Fruit fly (Drosophila melanogaster): ENCODE results near the gene CG14137.

The CG14137 gene

dm6 chr3L:11554338-11554737 lies 45.5 kb downstream of the CG14137 start (continued):
- TF ChIP-seq CG3281 (GFP tag; optimal IDR thresholded peaks at IDR 0.05): peak; percentile 50
- no peak for TF ChIP-seq CG42726 (GFP tag; IDR thresholded peaks at IDR 0.05; ENCODE audit: partially characterized antibody)
- TF ChIP-seq CG10565 (GFP tag; optimal IDR thresholded peaks at IDR 0.05): peak; percentile 64
- TF ChIP-seq CG31365 (tag; optimal IDR thresholded peaks at IDR 0.05): peak; percentile 4
- TF ChIP-seq Ada2b (GFP tag; IDR thresholded peaks at IDR 0.05): peak; percentile 60
- peak; percentile 84 for TF ChIP-seq CG18476 (GFP tag; optimal IDR thresholded peaks at IDR 0.05)
- TF ChIP-seq Spps (tag; optimal IDR thresholded peaks at IDR 0.05): peak; percentile 90
- no peak for TF ChIP-seq cad (GFP tag; optimal IDR thresholded peaks at IDR 0.05)
- peak; percentile 70 for TF ChIP-seq CG15269 (tag; optimal IDR thresholded peaks at IDR 0.05)
- peak; percentile 77 for TF ChIP-seq Nf-YB (GFP tag; optimal IDR thresholded peaks at IDR 0.05)
- peak; percentile 61 for TF ChIP-seq CG4730 (GFP tag; IDR thresholded peaks at IDR 0.05)
- peak; percentile 39; the same call in 1 of the 3 replicates for TF ChIP-seq gce (GFP tag; IDR thresholded peaks at IDR 0.05)
- no peak for TF ChIP-seq Lpt (GFP tag; optimal IDR thresholded peaks at IDR 0.05)
- TF ChIP-seq Chrac-16 (GFP tag; optimal IDR thresholded peaks at IDR 0.05): peak; percentile 87
- peak; percentile 8 for TF ChIP-seq Fer1 (GFP tag; optimal IDR thresholded peaks at IDR 0.05)
- TF ChIP-seq eyg (GFP tag; optimal IDR thresholded peaks at IDR 0.05): no peak
- peak; percentile 73 for TF ChIP-seq CG7271 (tag; optimal IDR thresholded peaks at IDR 0.05)
- no peak for TF ChIP-seq schlank (tag; optimal IDR thresholded peaks at IDR 0.05)
- peak; percentile 91 for TF ChIP-seq Med (GFP tag)
- TF ChIP-seq CG10959 (GFP tag; IDR thresholded peaks at IDR 0.05): peak; percentile 95
- no peak for TF ChIP-seq CkIIα-i1 (GFP tag; IDR thresholded peaks at IDR 0.05)
- TF ChIP-seq Hmx (GFP tag; optimal IDR thresholded peaks at IDR 0.05): peak; percentile 4
- TF ChIP-seq CG4820 (GFP tag; optimal IDR thresholded peaks at IDR 0.05): peak; percentile 89
- peak; percentile 60 for TF ChIP-seq nau (GFP tag; optimal IDR thresholded peaks at IDR 0.05)
- TF ChIP-seq Bdp1 (GFP tag; optimal IDR thresholded peaks at IDR 0.05): peak; percentile 63
- TF ChIP-seq CG17802 (tag; optimal IDR thresholded peaks at IDR 0.05): peak; percentile 65
- peak; percentile 2 for TF ChIP-seq en (GFP tag; optimal IDR thresholded peaks at IDR 0.05)
- peak; percentile 82 for TF ChIP-seq ems (GFP tag; optimal IDR thresholded peaks at IDR 0.05)
- TF ChIP-seq mirr (GFP tag; optimal IDR thresholded peaks at IDR 0.05): no peak
- peak; percentile 63 for TF ChIP-seq cato (GFP tag; optimal IDR thresholded peaks at IDR 0.05; ENCODE audit: borderline replicate concordance)
- TF ChIP-seq CG4360 (GFP tag; IDR thresholded peaks at IDR 0.05): peak; percentile 56; the same call in 1 of the 2 replicates
- TF ChIP-seq tx (GFP tag; optimal IDR thresholded peaks at IDR 0.05): peak; percentile 56
- peak; percentile 85 for TF ChIP-seq CG5245 (GFP tag; optimal IDR thresholded peaks at IDR 0.05)
- 0 out of 2 replicates have a peak, but pooled peaks have one; percentile 9 for TF ChIP-seq MBD-R2 (GFP tag; IDR thresholded peaks at IDR 0.05)
- TF ChIP-seq MTF-1 (GFP tag; optimal IDR thresholded peaks at IDR 0.05; ENCODE audit: borderline replicate concordance): peak; percentile 83
- peak; percentile 84 for TF ChIP-seq Max (GFP tag; optimal IDR thresholded peaks at IDR 0.05)
- TF ChIP-seq CG43689 (GFP tag; IDR thresholded peaks at IDR 0.05): 0 out of 2 replicates have a peak, but pooled peaks have one; percentile 32
- peak; percentile 76 for TF ChIP-seq psq (GFP tag; optimal IDR thresholded peaks at IDR 0.05)
- TF ChIP-seq CG32532 (GFP tag; IDR thresholded peaks at IDR 0.05): peak; percentile 56; the same call in 1 of the 2 replicates
- no peak for TF ChIP-seq wor (GFP tag; IDR thresholded peaks at IDR 0.05)
- no peak for TF ChIP-seq CG13894 (tag; optimal IDR thresholded peaks at IDR 0.05)
- TF ChIP-seq crc (GFP tag; optimal IDR thresholded peaks at IDR 0.05): peak; percentile 37
- TF ChIP-seq ken (GFP tag; IDR thresholded peaks at IDR 0.05): peak; percentile 80
- peak; percentile 66 for TF ChIP-seq jumu (GFP tag; optimal IDR thresholded peaks at IDR 0.05)
- TF ChIP-seq seq (GFP tag; IDR thresholded peaks at IDR 0.05): peak; percentile 51; the same call in 1 of the 2 replicates
- TF ChIP-seq CG3407 (GFP tag; optimal IDR thresholded peaks at IDR 0.05): peak; percentile 85
- TF ChIP-seq tup (GFP tag; optimal IDR thresholded peaks at IDR 0.05): peak; percentile 51
- peak; percentile 69 for TF ChIP-seq bab2 (GFP tag; optimal IDR thresholded peaks at IDR 0.05)
- TF ChIP-seq CG9609 (GFP tag; optimal IDR thresholded peaks at IDR 0.05): peak; percentile 67
- no peak for TF ChIP-seq amos (GFP tag; IDR thresholded peaks at IDR 0.05; ENCODE audit: partially characterized antibody)
- TF ChIP-seq CG4424 (GFP tag; optimal IDR thresholded peaks at IDR 0.05): peak; percentile 80

Data from whole organism, embryonic.